Worm (Caenorhabditis elegans): Measurements from ENCODE around the gene msra-1.

DNA sequence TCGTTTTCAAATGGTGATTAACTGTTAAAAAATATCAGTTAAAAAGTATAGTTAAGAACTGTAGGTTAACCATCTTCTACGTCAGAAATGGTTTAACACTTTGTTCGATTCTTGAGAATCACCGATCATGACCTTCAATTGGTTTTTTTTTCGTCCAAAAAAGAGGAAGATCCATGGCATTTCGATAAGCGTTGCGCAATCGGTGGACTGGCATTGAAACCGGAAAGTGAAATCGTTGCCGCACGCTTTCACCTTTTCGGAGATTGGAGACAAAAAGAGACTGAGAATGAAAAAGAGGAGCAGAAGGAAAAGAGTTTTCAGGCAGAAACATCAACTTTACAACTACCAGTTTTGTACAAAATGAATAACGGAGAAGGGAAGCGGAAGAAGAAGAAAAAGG lies 41.4 kb upstream of the msra-1 start:
- no peak for TF ChIP-seq tab-1 (GFP tag; IDR thresholded peaks at IDR 0.05)
- no peak for TF ChIP-seq ref-1 (GFP tag; conservative IDR thresholded peaks at IDR 0.05)
- TF ChIP-seq flt-1 (GFP tag; IDR thresholded peaks at IDR 0.05) = no peak
